Fruit fly (Drosophila melanogaster) S2 (cell line): ENCODE data around the gene CG13887.

Experiments used
- CG8478 ChIP-seq: fragments of >200 bp; optimal IDR thresholded peaks from 2 replicates; lab custom pipeline; 2018
- CTCF ChIP-seq, 2 experiments: fragments of >200 bp; optimal IDR thresholded peaks; 2 replicates each; lab custom pipeline; 2018

The CG13887 gene

DNA sequence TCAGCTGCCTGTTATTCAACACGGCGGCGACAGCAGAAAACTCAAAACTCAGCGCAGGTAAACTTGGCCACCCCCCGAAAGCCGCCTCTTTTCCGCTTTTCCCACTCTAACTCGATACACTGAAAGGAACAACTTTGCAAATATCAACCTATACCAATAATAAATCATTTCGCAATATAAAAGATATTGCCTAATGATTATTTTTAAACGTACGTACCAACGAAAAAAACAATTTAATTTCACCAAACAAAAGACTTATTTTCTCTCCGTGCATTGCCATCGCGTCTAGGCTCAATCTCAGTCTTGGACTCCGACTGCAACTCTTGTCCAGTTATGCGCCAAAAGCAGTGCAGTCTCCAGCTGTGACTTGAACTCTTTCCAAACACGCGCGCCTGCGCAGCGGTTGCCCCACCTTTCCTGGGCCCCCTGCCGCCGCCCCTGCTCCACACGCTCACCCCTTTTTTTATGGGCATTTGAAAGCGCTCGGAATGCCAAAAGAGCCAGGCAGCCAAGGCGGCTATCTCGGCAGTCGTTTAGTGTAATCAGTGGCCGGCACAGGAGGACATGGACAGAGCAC is 31.9 kb upstream of the CG13887 start:
- TF ChIP-seq CG8478 (lab: Kevin White, UChicago) (no peak), CTCF (optimal IDR thresholded peaks at IDR 0.05; lab: Kevin White, UChicago) (no peak)

DNA sequence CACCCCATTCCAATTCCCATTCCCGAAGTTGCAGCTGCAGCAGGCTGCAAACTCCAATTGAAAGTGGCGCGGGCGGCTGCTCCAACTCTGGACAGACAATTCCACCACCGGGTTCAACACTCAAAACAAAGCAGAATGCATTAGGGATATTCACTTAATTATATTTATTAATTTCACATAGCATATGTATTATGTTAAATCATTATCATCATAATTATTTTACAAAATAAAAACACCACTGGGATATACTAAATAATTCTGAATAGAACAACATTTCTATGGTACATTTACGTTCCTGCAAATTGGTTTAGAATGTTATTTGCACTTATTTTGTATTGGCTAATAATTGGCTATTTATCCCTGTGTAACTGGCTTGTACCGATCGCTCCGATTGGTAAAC is 30.2 kb upstream of the CG13887 start:
- TF ChIP-seq CTCF (optimal IDR thresholded peaks at IDR 0.05; lab: Kevin White, UChicago) (no peak), CG8478 (lab: Kevin White, UChicago) (no peak)

DNA sequence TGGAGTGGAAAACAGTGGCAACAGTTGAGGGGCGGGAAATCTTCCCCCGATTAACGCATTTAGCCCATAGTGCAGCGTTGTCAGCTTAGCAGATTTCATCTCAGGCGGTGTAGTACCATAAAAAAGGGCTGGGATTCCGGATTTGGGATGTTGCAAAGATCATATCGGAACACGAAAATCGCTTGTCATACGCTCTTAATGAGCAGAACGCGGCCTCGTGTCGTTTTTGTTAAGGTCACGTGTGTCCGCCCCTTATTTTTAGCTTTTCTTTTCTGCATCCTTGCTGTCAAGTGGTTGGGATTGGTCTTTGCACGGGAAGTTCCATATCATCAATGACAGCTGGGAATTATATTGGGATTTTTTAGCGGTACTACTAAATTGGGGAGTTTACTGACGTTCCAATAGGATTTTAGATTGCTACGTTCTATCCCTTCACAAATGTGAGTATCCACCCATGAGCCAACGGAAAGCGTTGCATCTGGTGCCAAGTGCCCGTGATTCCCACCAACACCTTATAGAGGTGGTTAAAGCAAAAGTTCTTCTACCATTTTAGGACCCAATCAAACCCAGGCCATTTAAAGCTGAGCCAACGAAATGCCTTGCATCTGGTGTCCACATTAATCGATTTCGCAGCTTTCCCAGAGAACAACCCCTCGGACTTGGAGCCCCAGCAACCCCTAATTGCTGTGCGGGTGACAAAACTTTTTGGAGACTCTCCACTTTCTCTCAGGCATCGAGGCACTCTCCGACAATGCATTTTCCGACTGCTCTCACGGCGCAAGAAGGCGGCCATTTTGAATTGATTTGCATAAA is 28.7 kb upstream of the CG13887 start:
- no peak for TF ChIP-seq CTCF (optimal IDR thresholded peaks at IDR 0.05; lab: Kevin White, UChicago)

DNA sequence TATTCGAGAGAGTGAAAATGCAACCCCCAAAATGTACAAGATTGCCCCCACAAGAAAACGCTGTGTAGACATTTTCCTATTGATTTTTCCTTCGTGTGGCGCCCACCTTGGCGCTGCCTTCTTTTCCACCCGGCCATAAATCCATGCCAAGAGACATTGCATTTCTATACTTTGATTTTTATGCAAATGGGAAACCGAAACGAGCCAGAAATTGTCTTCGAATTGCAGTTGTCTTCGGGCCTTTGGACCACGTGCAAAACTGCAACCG is 28.2 kb upstream of the CG13887 start:
- TF ChIP-seq CG8478 (lab: Kevin White, UChicago) (no peak), CTCF (optimal IDR thresholded peaks at IDR 0.05; lab: Kevin White, UChicago) (no peak)

DNA sequence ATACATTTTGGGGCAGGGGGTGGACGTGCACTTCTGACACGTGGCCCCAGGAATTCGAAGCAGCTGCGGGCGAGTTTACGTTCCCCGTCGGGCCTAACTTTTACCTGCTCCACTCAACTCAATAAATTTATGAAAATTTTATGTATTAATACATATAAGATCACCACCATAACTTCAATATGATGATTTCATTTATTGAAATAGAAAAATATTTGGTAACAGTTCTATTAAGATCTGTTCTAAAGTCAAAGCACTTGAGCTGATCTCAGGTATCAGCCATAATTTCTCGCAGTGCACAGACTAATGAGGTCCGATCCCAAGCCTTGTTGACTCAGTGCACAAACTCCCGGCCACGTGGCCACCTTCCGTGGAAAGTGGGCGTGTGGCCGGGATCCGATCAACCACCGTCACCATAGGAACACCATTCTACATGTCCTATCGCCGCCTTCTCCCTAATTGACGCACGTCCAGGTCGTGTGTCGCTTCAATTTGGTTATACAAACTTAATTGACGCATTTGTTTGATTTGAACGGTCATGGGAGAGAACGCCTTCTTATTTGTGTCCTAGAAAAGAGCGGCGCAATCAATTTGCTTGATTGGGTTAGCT is 27.5 kb upstream of the CG13887 start:
- TF ChIP-seq CTCF (optimal IDR thresholded peaks at IDR 0.05; lab: Kevin White, UChicago): no peak
- TF ChIP-seq CG8478 (lab: Kevin White, UChicago): no peak

DNA sequence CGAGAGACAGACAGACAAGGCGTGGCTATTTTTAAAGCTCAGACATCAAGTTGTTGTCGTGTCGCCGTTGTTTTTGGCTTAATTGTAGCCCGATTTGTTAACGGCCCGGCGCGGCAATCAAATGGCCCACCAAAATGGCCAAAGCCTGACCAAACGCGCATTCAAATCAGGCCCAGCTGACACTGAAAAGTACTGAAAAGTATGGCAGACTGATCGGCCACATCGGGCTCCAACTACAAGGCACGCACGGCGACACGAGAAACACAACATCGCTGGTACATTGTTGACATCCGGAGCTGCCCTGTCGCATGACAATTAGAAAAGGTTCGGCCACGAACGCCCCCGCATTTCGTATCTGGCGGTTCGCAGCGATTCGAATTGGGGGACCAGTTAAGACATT is 25.8 kb upstream of the CG13887 start:
- TF ChIP-seq CTCF (optimal IDR thresholded peaks at IDR 0.05; lab: Kevin White, UChicago): no peak
- no peak for TF ChIP-seq CG8478 (lab: Kevin White, UChicago)

DNA sequence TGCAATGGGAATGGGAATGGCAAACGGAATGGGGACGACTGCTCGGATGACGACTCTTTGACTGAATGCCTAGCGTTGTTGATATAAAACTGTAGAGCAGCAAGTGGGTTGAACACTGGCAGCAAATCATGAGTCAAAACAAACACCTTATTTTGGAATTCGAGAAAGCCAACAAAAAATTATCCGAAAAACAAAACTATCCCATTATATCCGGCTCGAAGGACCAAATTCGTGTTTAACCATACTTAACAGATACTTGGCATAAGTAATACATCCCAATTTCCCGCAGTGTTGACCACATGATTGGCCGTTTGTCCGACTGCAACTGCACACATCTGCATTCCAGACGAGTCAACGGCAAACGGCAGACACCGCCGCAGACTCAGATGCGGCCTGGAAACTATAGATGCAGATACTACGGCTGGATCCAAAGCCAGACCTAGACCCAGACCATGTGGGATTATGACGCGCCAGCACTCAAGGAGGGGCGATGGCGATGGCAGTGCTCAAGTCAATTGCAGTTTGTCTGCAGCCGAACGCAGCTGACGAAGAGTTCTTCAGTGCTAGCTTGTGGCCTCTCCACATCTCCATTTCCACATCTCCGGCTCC is 24.3 kb upstream of the CG13887 start:
- no peak for TF ChIP-seq CG8478 (lab: Kevin White, UChicago)
- no peak for TF ChIP-seq CTCF (optimal IDR thresholded peaks at IDR 0.05; lab: Kevin White, UChicago)

DNA sequence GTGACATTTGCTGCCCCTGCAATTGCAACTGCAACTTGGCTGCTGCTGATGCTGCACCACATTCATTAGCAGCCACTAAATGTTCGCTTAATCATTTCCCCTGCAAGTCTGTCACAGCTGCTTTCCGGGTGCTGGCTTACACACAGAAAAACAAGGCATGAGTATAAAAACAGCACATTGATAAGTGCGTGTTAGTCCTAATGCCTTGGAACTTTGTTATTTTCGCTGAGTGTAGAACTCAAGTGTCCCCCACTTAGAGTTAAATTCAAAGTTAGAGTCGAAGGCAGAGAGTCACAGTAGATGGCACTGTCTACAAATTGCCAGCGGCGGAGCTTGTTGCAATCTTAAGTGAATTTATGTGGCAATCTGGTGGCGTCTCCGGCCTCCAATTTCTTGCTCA is 23.8 kb upstream of the CG13887 start:
- TF ChIP-seq CG8478 (lab: Kevin White, UChicago) (no peak), CTCF (optimal IDR thresholded peaks at IDR 0.05; lab: Kevin White, UChicago) (no peak)

DNA sequence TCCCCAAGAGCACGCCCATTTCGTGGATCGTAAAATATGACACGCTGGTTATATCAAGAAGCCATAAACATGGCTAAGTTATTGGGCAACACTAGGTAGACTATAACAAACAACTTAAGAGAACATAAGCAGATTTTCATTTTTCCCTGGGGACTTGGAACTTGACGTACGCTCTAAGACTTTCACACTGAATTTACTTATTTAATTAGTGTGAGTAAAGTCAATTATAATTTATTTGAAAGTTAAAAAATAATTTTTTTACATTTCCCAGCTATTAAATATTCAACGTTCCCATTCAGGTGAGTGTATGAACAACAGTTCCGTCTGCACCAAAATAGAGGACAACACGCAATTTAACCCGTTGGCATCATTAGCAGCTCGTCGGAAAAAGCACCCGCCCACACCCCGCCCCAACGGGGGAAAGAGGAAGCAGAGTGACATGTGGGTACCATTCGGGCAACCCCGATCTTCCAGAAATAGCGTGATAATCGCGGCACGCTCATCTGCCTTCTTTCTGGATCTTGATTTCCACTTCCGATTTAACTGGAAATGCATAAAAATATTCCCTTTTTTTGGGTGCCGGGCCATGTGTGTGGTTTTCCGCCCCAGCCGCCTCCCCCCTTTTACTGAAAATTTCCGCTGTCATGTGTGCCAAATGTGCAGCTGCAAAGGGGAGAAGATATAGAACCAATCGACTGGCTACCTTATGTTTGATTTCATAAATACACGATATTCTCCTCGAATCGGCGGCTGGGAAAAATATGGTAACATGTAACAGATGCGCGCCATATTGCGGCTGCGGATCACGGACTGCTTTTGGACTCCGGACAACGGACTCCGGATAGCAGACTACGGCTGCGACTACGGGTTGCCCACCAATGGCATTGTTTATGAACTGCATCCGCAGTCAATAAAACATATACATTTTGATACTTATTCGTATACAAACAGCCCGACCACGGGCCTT is 22.1 kb upstream of the CG13887 start:
- TF ChIP-seq CTCF (optimal IDR thresholded peaks at IDR 0.05; lab: Kevin White, UChicago) (no peak), CG8478 (lab: Kevin White, UChicago) (no peak)

DNA sequence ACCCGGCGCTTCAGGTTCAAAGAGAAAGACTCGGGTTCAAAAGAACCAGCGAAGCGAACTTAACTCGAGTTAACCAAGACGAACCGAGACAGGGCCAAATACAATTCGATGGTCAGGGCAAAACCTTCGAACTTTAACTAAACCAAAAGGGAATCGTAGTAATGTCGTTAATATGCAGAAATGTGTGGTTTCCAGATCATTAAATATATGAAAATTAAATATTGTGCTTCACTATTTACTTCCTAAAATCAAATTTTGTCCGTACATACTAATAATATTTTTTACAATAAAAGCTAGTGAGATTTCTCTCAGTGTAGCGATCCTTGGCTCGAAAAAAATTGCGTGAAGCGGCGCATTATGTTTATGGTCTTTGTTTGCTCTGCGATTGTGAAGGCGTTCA is 20.0 kb upstream of the CG13887 start:
- TF ChIP-seq CTCF (optimal IDR thresholded peaks at IDR 0.05; lab: Kevin White, UChicago) (no peak), CG8478 (lab: Kevin White, UChicago) (no peak)

DNA sequence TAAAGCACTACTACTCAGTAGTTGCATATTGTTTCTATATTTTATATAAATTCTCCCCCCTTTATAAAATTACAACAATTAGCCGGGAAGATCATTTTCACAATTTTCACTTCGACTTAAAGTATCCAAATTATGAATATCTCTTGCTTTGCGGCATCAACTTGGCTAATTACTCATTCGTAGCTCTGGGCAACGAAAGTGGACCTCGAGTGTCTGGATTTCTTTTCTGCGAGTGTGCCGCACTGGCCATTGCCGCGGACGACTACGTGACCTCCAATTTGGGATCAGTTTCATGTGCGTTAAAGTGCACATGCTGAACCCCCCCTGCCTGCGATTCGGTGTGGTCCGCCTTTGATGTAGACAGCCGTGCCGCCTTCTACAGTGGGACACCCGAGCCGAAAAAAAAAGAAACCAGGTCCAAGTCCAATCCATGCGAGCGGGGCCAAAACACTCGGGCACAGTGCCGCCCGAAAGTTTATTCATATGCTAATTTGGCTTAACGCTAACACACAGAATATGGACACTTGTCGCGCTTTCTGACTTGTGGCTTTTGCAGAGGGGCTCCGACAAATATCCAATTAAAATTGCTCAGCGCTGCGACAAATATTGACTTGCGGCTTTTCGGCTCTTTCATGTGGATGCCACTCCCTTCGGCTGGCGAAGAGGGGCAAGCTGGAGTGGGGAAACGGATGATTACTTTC is 19.1 kb upstream of the CG13887 start:
- no peak for TF ChIP-seq CG8478 (lab: Kevin White, UChicago)

DNA sequence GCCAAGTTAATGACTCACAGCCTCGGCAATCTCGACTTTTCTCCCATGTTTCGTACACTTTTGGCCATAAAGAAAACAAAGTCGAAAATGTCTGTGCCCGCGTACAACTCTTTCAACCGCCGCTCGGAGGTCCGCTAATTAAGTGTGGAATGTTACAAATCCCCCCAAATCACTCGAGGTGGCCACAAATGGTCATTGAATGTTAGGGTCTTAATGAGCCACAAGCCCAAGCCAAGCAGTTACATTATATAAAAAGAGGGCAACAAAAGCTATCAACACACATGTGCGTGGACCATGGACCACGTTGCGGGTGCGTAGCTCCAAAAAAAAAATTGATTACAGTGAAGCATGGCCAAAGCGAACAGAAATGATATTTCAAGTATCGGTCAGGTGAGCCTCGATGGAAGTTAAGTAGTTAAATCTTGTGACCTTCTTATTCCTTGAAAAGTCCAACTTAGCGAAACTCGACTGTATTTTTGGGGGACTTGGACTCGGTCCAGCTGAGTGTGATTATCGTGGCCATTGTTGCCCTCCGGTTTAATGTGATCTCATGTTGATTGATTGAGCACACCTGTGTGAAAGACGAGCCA is 18.3 kb upstream of the CG13887 start:
- no peak for TF ChIP-seq CTCF (optimal IDR thresholded peaks at IDR 0.05; lab: Kevin White, UChicago)
- no peak for TF ChIP-seq CG8478 (lab: Kevin White, UChicago)

DNA sequence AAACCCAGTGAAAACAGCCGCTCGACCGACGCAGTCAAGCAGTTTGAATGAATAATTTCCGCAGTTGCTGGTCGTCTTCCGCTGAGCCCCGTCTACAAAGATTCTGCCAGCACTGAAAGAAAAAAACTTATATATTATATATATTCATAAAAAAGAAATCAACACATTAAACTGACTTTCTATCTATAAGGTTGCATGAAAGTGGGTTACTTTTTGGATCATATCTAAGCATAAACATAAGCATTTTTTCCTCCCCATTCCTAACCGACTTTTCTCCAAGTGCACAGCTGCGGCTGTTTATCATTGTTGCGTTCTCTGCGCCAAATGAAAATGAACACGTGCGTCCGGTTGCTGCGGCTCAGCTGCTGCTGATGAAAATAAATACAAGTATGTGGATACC is 17.3 kb upstream of the CG13887 start:
- TF ChIP-seq CG8478 (lab: Kevin White, UChicago): no peak
- no peak for TF ChIP-seq CTCF (optimal IDR thresholded peaks at IDR 0.05; lab: Kevin White, UChicago)
